Worm (Caenorhabditis elegans) whole organism, young adult: ENCODE measurements around the gene C37H5.5.

Experiments
- F55B11.4 ChIP-seq: sonication (generic microtip); optimal IDR thresholded peaks from 2 replicates; lab custom pipeline; 2016; ENCODE audit warnings: missing compliant biosample characterization, missing genetic modification characterization, borderline replicate concordance; ENCODE audit not compliant: insufficient read depth
- egl-18 ChIP-seq: fragments of 200-800 bp; sonication (Bioruptor generic); IDR thresholded peaks from 2 replicates; pipeline ENCODE4 v1.3.6; 2022; ENCODE audit warnings: missing genetic modification reagents, missing genetic modification characterization, missing compliant biosample characterization
- tbx-9 ChIP-seq: sonication (generic microtip); optimal IDR thresholded peaks from 2 replicates; lab custom pipeline; 2016; ENCODE audit warnings: borderline replicate concordance, missing genetic modification characterization, inconsistent platforms, missing compliant biosample characterization

- TF ChIP-seq tbx-9 (tag; lab: Kevin White, UChicago) (no peak), egl-18 (no peak), F55B11.4 (tag; lab: Kevin White, UChicago) (no peak)
Observed at ce11 chrV:4834277-4834676, 7.1 kb downstream of the C37H5.5 start, which contains the start of gene C37H5.14.
